Worm (Caenorhabditis elegans): ENCODE results near the gene C45B11.9.
A peak's percentile ranks its signal among the peaks of the same experiment; 100 is the strongest.

The C45B11.9 gene

DNA sequence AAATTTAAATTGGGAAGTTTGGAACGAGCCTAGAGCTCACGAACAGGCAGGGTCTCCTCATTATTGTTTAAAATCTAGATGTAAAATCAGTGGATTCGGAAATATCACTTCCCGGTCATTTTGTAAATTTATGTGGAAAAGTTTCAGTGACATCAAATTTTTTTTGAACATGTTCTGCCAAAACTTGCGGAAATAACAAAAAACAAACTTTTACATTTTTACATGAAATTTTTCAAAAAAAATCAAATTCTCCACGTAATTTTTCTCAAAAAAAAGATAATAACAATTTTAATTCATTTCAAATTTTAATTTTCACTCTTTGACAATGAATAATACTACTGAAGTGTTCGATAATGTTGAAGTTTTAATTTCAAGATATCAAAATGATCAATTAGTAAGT lies 1.4 kb downstream of the C45B11.9 start, which contains the start of gene C45B11.5:
Gene C45B11.5 (plus strand): TSS at position 301 of the 400 bp plus-strand sequence.
- TF ChIP-seq bed-2 (GFP tag; IDR thresholded peaks at IDR 0.05) (no peak), cebp-1 (GFP tag; IDR thresholded peaks at IDR 0.05) (no peak), cebp-1 (tag; optimal IDR thresholded peaks at IDR 0.05) (no peak), snpc-1.3 (tag; optimal IDR thresholded peaks at IDR 0.05; ENCODE audit: insufficient read depth) (no peak), ztf-26 (tag; optimal IDR thresholded peaks at IDR 0.05) (no peak), lsl-1 (GFP tag; optimal IDR thresholded peaks at IDR 0.05) (no peak), F39B2.1 (GFP tag; IDR thresholded peaks at IDR 0.05) (no peak)

DNA sequence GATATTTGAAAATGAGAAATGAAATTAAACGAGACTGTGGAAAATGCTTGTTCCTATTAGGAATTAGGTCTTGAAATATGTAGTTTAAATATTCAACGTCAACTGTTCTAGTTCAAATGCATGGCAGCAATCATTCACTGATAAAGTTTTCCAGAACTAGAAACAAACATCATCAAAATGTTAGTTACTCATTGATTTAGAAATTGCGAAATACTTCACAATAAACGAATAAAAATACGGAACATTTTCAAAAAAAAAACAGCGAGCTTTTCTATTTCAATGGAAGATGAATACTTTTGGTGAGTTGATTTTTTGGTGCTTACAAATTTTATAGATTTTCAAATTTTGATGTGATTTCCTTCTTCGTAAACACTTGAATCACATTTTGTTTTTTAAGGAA lies 2.4 kb downstream of the C45B11.9 start, which contains the start of gene C45B11.2:
Gene C45B11.2 (plus strand): TSS at position 173 of the 400 bp plus-strand sequence.
- TF ChIP-seq nhr-80 (tag; optimal IDR thresholded peaks at IDR 0.05) (peak; percentile 7), lin-26 (GFP tag; IDR thresholded peaks at IDR 0.05) (no peak), cebp-1 (GFP tag; IDR thresholded peaks at IDR 0.05) (0 out of 2 replicates have a peak, but pooled peaks have one; percentile 35), cebp-1 (tag; optimal IDR thresholded peaks at IDR 0.05) (peak; percentile 83)

DNA sequence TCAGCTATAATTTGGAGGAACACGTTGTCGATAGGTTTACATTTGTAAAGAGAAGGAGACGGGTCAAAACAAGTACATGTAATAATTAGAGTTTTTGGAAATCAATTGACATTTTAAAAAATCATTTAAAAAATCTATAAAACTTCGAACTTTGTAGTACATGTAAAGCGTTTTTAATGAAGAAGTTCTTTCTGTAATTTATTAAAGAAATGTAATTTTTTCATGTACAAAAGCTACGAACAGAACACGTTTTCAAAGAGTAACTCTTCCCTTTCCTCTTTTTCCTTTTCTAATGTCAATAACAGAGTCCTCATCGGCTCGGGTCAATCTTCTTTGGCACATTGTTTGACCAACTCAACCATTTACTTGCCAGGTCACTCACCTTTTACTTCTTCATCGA lies 3.6 kb downstream of the C45B11.9 start, which contains the start of gene C45B11.6:
Gene C45B11.6 (plus strand): TSS at position 301 of the 400 bp plus-strand sequence.
- TF ChIP-seq C17E4.6 (GFP tag; IDR thresholded peaks at IDR 0.05) (no peak), ekl-4 (GFP tag; IDR thresholded peaks at IDR 0.05) (no peak), nhr-80 (tag; optimal IDR thresholded peaks at IDR 0.05) (no peak), aptf-2 (GFP tag; conservative IDR thresholded peaks at IDR 0.05) (no peak), rec-8 (tag; optimal IDR thresholded peaks at IDR 0.05) (no peak), T26A5.8 (tag; optimal IDR thresholded peaks at IDR 0.05) (no peak), B0035.1 (tag; optimal IDR thresholded peaks at IDR 0.05) (no peak), B0019.2 (GFP tag; conservative IDR thresholded peaks at IDR 0.05) (no peak), lir-1 (GFP tag; conservative IDR thresholded peaks at IDR 0.05) (no peak), F57A8.1 (GFP tag; optimal IDR thresholded peaks at IDR 0.05) (no peak), cebp-1 (GFP tag; IDR thresholded peaks at IDR 0.05) (no peak), cebp-1 (tag; optimal IDR thresholded peaks at IDR 0.05) (no peak), ceh-100 (GFP tag; IDR thresholded peaks at IDR 0.05) (no peak), die-1 (tag; optimal IDR thresholded peaks at IDR 0.05) (no peak), lsy-27 (tag; optimal IDR thresholded peaks at IDR 0.05; ENCODE audit: borderline replicate concordance, insufficient read depth) (no peak), Y67H2A.10 (GFP tag; conservative IDR thresholded peaks at IDR 0.05) (no peak), ccch-3 (GFP tag; optimal IDR thresholded peaks at IDR 0.05) (no peak), F49E8.2 (tag; optimal IDR thresholded peaks at IDR 0.05; ENCODE audit: insufficient read depth) (no peak), Y53G8AR.9 (GFP tag; conservative IDR thresholded peaks at IDR 0.05) (no peak), Y53F4B.3 (GFP tag; IDR thresholded peaks at IDR 0.05) (no peak), ztf-3 (GFP tag; optimal IDR thresholded peaks at IDR 0.05) (no peak)

DNA sequence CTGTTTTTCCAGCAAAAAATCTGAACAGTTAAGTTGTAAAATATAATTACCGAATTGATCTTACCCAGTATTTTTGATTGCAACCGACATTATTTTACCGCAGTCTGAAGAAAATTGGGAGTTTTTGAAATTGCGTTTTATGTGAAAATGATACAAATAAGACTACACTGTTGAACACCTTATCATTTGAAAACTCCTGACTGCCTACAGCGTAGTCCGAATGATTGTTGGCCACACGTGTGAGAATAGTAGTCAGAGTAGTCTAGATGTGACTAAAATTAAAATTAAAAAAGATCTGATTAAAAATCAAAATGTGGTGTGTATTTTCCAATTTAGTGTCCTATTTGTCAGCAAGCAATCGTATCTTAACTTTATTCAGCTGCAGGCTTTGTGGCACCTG lies 6.6 kb downstream of the C45B11.9 start, which contains the start of gene dhs-18:
Gene dhs-18 (minus strand): TSS at position 104 of the 400 bp plus-strand sequence.
- TF ChIP-seq nhr-80 (tag; optimal IDR thresholded peaks at IDR 0.05) (peak; percentile 14), dpff-1 (tag; optimal IDR thresholded peaks at IDR 0.05) (no peak)

DNA sequence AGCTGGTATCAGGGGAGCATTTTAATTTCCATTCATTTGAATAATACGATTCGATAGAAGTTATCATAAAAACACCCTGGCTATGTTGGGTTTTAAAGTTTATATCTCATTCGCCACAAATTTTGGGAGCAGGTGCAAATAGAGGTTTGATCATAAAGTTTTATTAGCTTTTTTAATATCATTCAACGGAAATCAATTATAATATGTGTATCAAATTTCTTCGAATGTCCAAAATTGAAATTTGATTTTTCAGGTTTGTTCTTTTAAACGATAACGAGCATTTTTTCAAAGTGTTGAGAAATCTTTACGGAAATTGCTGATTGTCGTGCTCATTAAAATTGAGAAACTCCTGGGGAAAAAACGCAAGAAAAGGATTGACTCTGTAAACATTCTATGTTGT lies 8.6 kb downstream of the C45B11.9 start, which contains the start of gene srh-74:
Gene srh-74 (minus strand): TSS at position 101 of the 400 bp plus-strand sequence.
- no peak for TF ChIP-seq Y53G8AR.9 (GFP tag; conservative IDR thresholded peaks at IDR 0.05)
- TF ChIP-seq B0035.1 (tag; optimal IDR thresholded peaks at IDR 0.05) = no peak
- TF ChIP-seq him-1 (tag; optimal IDR thresholded peaks at IDR 0.05) = no peak
- TF ChIP-seq tlf-1 (GFP tag; optimal IDR thresholded peaks at IDR 0.05) = no peak
- no peak for TF ChIP-seq F23B12.7 (tag; optimal IDR thresholded peaks at IDR 0.05; ENCODE audit: insufficient read depth)
